Fruit fly (Drosophila melanogaster) whole organism, embryonic: ENCODE data around the gene Kr-h2.

Experiments
- Bteb2 ChIP-seq: fragments of 200-800 bp; sonication (Bioruptor generic); optimal IDR thresholded peaks from 2 replicates; lab custom pipeline; 2016; ENCODE audit warnings: missing biosample characterization, missing genetic modification characterization
- CG10274 ChIP-seq: fragments of 200-800 bp; sonication (Bioruptor generic); optimal IDR thresholded peaks from 3 replicates; lab custom pipeline; 2017; ENCODE audit warnings: missing biosample characterization, mild to moderate bottlenecking, missing genetic modification characterization
- CG10959 ChIP-seq: fragments of 200-800 bp; sonication (Bioruptor generic); IDR thresholded peaks from 2 replicates; pipeline ENCODE4 v1.3.6; 2022; ENCODE audit warnings: missing biosample characterization, missing genetic modification characterization
- CG11456 ChIP-seq: fragments of 200-800 bp; sonication (Bioruptor generic); IDR thresholded peaks from 3 replicates; pipeline ENCODE4 v1.3.6; 2022; ENCODE audit warnings: missing biosample characterization, missing genetic modification characterization
- CG12219 ChIP-seq: fragments of 200-800 bp; sonication (Bioruptor generic); optimal IDR thresholded peaks from 3 replicates; lab custom pipeline; 2018; ENCODE audit warnings: missing biosample characterization, mild to moderate bottlenecking, missing genetic modification characterization
- CG12942 ChIP-seq: fragments of 200-800 bp; sonication (Bioruptor generic); optimal IDR thresholded peaks from 3 replicates; lab custom pipeline; 2016; ENCODE audit warnings: missing biosample characterization, missing genetic modification characterization
- CG13296 ChIP-seq: fragments of 200-800 bp; sonication (Bioruptor generic); optimal IDR thresholded peaks from 3 replicates; lab custom pipeline; 2018; ENCODE audit warnings: missing biosample characterization, mild to moderate bottlenecking, missing genetic modification characterization
- CG1529 ChIP-seq: fragments of 200-800 bp; sonication (Bioruptor generic); optimal IDR thresholded peaks from 3 replicates; lab custom pipeline; 2018; ENCODE audit warnings: missing biosample characterization, missing genetic modification characterization
- CG15601 ChIP-seq: fragments of 200-800 bp; sonication (Bioruptor generic); optimal IDR thresholded peaks from 3 replicates; lab custom pipeline; 2019; ENCODE audit warnings: missing biosample characterization, mild to moderate bottlenecking, missing genetic modification characterization, moderate library complexity
- CG17328 ChIP-seq: fragments of 200-800 bp; sonication (Bioruptor generic); IDR thresholded peaks from 2 replicates; pipeline ENCODE4 v1.3.6; 2022; ENCODE audit warnings: missing biosample characterization, missing genetic modification characterization
- CG17568 ChIP-seq: fragments of 200-800 bp; sonication (Bioruptor generic); optimal IDR thresholded peaks from 2 replicates; lab custom pipeline; 2018; ENCODE audit warnings: missing biosample characterization, mild to moderate bottlenecking, missing genetic modification characterization, moderate library complexity
- CG18619 ChIP-seq: fragments of 200-800 bp; sonication (Bioruptor generic); optimal IDR thresholded peaks from 3 replicates; lab custom pipeline; 2017; ENCODE audit warnings: missing biosample characterization, mild to moderate bottlenecking, missing genetic modification characterization
- CG3065 ChIP-seq: fragments of 200-800 bp; sonication (Bioruptor generic); optimal IDR thresholded peaks from 2 replicates; lab custom pipeline; 2016; ENCODE audit warnings: missing biosample characterization, missing genetic modification characterization
- CG32767 ChIP-seq: fragments of 200-800 bp; sonication (Bioruptor generic); IDR thresholded peaks from 2 replicates; pipeline ENCODE4 v1.3.6; 2022; ENCODE audit warnings: missing biosample characterization, missing genetic modification characterization
- CG3995 ChIP-seq: fragments of 200-800 bp; sonication (Bioruptor generic); optimal IDR thresholded peaks from 3 replicates; lab custom pipeline; 2016; ENCODE audit warnings: missing biosample characterization, missing genetic modification characterization
- CG42726 ChIP-seq: fragments of 200-800 bp; sonication (Bioruptor generic); IDR thresholded peaks from 2 replicates; pipeline ENCODE4 v1.3.6; 2022; ENCODE audit warnings: missing biosample characterization, missing genetic modification characterization; ENCODE audit not compliant: partially characterized antibody
- CG4360 ChIP-seq: fragments of 200-800 bp; sonication (Bioruptor generic); IDR thresholded peaks from 2 replicates; pipeline ENCODE4 v1.3.6; 2022; ENCODE audit warnings: missing biosample characterization, missing genetic modification characterization
- CG4617 ChIP-seq: fragments of 200-800 bp; sonication (Bioruptor generic); optimal IDR thresholded peaks from 3 replicates; lab custom pipeline; 2016; ENCODE audit warnings: missing biosample characterization, missing genetic modification characterization, borderline replicate concordance
- CG6272 ChIP-seq: fragments of 200-800 bp; sonication (Bioruptor generic); IDR thresholded peaks from 2 replicates; pipeline ENCODE4 v1.3.6; 2022; ENCODE audit warnings: missing biosample characterization, missing genetic modification characterization
- CG8290 ChIP-seq, 3 experiments: fragments of 200-800 bp; sonication (Bioruptor generic); optimal IDR thresholded peaks; 2 replicates each; lab custom pipeline; 2016 to 2019; ENCODE audit warnings: missing biosample characterization in 3 of 3, missing genetic modification characterization in 3 of 3, mild to moderate bottlenecking in 2 of 3, moderate library complexity in 1 of 3
- CG8359 ChIP-seq: fragments of 200-800 bp; sonication (Bioruptor generic); optimal IDR thresholded peaks from 2 replicates; lab custom pipeline; 2017; ENCODE audit warnings: missing biosample characterization, mild to moderate bottlenecking, missing genetic modification characterization, borderline replicate concordance
- CG8765 ChIP-seq: fragments of 200-800 bp; sonication (Bioruptor generic); IDR thresholded peaks from 2 replicates; pipeline ENCODE4 v1.3.6; 2022; ENCODE audit warnings: missing biosample characterization, missing genetic modification characterization
- D ChIP-seq, 2 experiments: fragments of 200-800 bp in 1 of 2; fragments of >200 bp in 1 of 2; sonication (Bioruptor generic) in 1 of 2; optimal IDR thresholded peaks; 2 replicates in 1 of 2; 3 replicates in 1 of 2; lab custom pipeline; 2017; ENCODE audit warnings: mild to moderate bottlenecking in 1 of 2, missing biosample characterization in 1 of 2, missing genetic modification characterization in 1 of 2, missing genetic modification reagents in 1 of 2
- D19A ChIP-seq: fragments of 200-800 bp; optimal IDR thresholded peaks from 3 replicates; lab custom pipeline; 2019; ENCODE audit warnings: missing biosample characterization, mild to moderate bottlenecking, missing genetic modification characterization, moderate library complexity
- Dref ChIP-seq: fragments of 200-800 bp; sonication (Bioruptor generic); IDR thresholded peaks from 2 replicates; pipeline ENCODE4 v1.3.6; 2022; ENCODE audit warnings: missing biosample characterization, missing genetic modification characterization
- HmgZ ChIP-seq: fragments of 200-800 bp; sonication (Bioruptor generic); optimal IDR thresholded peaks from 2 replicates; lab custom pipeline; 2018; ENCODE audit warnings: missing biosample characterization, mild to moderate bottlenecking, missing genetic modification characterization
- Hmx ChIP-seq: fragments of 200-800 bp; sonication (Bioruptor generic); optimal IDR thresholded peaks from 2 replicates; lab custom pipeline; 2016; ENCODE audit warnings: missing biosample characterization, missing genetic modification characterization
- Jarid2 ChIP-seq: fragments of 200-800 bp; sonication (Bioruptor generic); optimal IDR thresholded peaks from 3 replicates; lab custom pipeline; 2017; ENCODE audit warnings: mild to moderate bottlenecking, missing biosample characterization, missing genetic modification reagents, missing genetic modification characterization
- Meics ChIP-seq: fragments of 200-800 bp; sonication (Bioruptor generic); optimal IDR thresholded peaks from 2 replicates; lab custom pipeline; 2017; ENCODE audit warnings: missing biosample characterization, mild to moderate bottlenecking, missing genetic modification characterization
- Mrtf ChIP-seq: fragments of 200-800 bp; sonication (Bioruptor generic); IDR thresholded peaks from 3 replicates; pipeline ENCODE4 v1.3.6; 2022; ENCODE audit warnings: missing biosample characterization, missing genetic modification characterization
- Nf-YC ChIP-seq: fragments of 200-800 bp; optimal IDR thresholded peaks from 3 replicates; lab custom pipeline; 2019; ENCODE audit warnings: missing biosample characterization, mild to moderate bottlenecking, missing genetic modification characterization, moderate library complexity
- Taf1 ChIP-seq: fragments of 200-800 bp; sonication (Bioruptor generic); IDR thresholded peaks from 2 replicates; pipeline ENCODE4 v1.3.6; 2022; ENCODE audit warnings: missing biosample characterization, missing genetic modification characterization
- abd-A ChIP-seq: fragments of 200-800 bp; sonication (Bioruptor generic); optimal IDR thresholded peaks from 3 replicates; lab custom pipeline; 2019; ENCODE audit warnings: missing biosample characterization, mild to moderate bottlenecking, missing genetic modification characterization, moderate library complexity
- al ChIP-seq: fragments of 200-800 bp; sonication (Bioruptor generic); IDR thresholded peaks from 2 replicates; pipeline ENCODE4 v1.3.6; 2022; ENCODE audit warnings: missing biosample characterization, missing genetic modification characterization
- ash1 ChIP-seq: fragments of 200-800 bp; sonication (Bioruptor generic); optimal IDR thresholded peaks from 2 replicates; lab custom pipeline; 2018; ENCODE audit warnings: missing biosample characterization, mild to moderate bottlenecking, missing genetic modification characterization
- br ChIP-seq: fragments of >200 bp; optimal IDR thresholded peaks from 2 replicates; lab custom pipeline; 2017
- crc ChIP-seq: fragments of 200-800 bp; sonication (Bioruptor generic); optimal IDR thresholded peaks from 2 replicates; lab custom pipeline; 2016; ENCODE audit warnings: missing biosample characterization, missing genetic modification characterization
- da ChIP-seq: fragments of 200-800 bp; sonication (Bioruptor generic); optimal IDR thresholded peaks from 2 replicates; lab custom pipeline; 2016; ENCODE audit warnings: missing biosample characterization, missing genetic modification characterization
- dan ChIP-seq: fragments of 200-800 bp; sonication (Bioruptor generic); IDR thresholded peaks from 2 replicates; pipeline ENCODE4 v1.3.6; 2022; ENCODE audit warnings: missing biosample characterization, missing genetic modification characterization
- esg ChIP-seq: fragments of 200-800 bp; sonication (Bioruptor generic); conservative IDR thresholded peaks from 2 replicates; pipeline ENCODE4 v1.3.6; 2022; ENCODE audit warnings: missing biosample characterization, missing genetic modification characterization
- fd102C ChIP-seq: fragments of 200-800 bp; sonication (Bioruptor generic); optimal IDR thresholded peaks from 2 replicates; lab custom pipeline; 2018; ENCODE audit warnings: missing biosample characterization, mild to moderate bottlenecking, missing genetic modification characterization, moderate library complexity
- inv ChIP-seq: fragments of 200-800 bp; sonication (Bioruptor generic); IDR thresholded peaks from 2 replicates; pipeline ENCODE4 v1.3.6; 2022; ENCODE audit warnings: missing biosample characterization, missing genetic modification characterization; ENCODE audit not compliant: partially characterized antibody
- klu ChIP-seq: fragments of 200-800 bp; sonication (Bioruptor generic); IDR thresholded peaks from 2 replicates; pipeline ENCODE4 v1.3.6; 2022; ENCODE audit warnings: missing biosample characterization, missing genetic modification characterization
- lov ChIP-seq, 2 experiments: fragments of 200-800 bp in 1 of 2; fragments of >200 bp in 1 of 2; sonication (Bioruptor generic) in 1 of 2; IDR thresholded peaks in 1 of 2; optimal IDR thresholded peaks in 1 of 2; 2 replicates in 1 of 2; 3 replicates in 1 of 2; pipeline versions ENCODE4 v1.3.6 to Lab custom; 2017 to 2022; ENCODE audit warnings: missing biosample characterization in 1 of 2, missing genetic modification characterization in 1 of 2
- luna ChIP-seq: fragments of 200-800 bp; sonication (Bioruptor generic); optimal IDR thresholded peaks from 2 replicates; lab custom pipeline; 2016; ENCODE audit warnings: missing biosample characterization, missing genetic modification characterization
- odd ChIP-seq: fragments of 200-800 bp; sonication (Bioruptor generic); optimal IDR thresholded peaks from 2 replicates; lab custom pipeline; 2017; ENCODE audit warnings: missing biosample characterization, mild to moderate bottlenecking, missing genetic modification characterization
- pan ChIP-seq, 4 experiments: fragments of >200 bp in 3 of 4; fragments of 200-800 bp in 1 of 4; sonication (Bioruptor generic) in 1 of 4; optimal IDR thresholded peaks in 3 of 4; IDR thresholded peaks in 1 of 4; 2 replicates each; pipeline versions ENCODE4 v1.3.6 to Lab custom; 2017 to 2022; ENCODE audit warnings: missing biosample characterization in 2 of 4, missing genetic modification characterization in 2 of 4, mixed read lengths in 1 of 4
- zfh1 ChIP-seq: fragments of 200-800 bp; sonication (Bioruptor generic); IDR thresholded peaks from 3 replicates; pipeline ENCODE4 v1.3.6; 2022; ENCODE audit warnings: missing biosample characterization, missing genetic modification characterization

The Kr-h2 gene

DNA sequence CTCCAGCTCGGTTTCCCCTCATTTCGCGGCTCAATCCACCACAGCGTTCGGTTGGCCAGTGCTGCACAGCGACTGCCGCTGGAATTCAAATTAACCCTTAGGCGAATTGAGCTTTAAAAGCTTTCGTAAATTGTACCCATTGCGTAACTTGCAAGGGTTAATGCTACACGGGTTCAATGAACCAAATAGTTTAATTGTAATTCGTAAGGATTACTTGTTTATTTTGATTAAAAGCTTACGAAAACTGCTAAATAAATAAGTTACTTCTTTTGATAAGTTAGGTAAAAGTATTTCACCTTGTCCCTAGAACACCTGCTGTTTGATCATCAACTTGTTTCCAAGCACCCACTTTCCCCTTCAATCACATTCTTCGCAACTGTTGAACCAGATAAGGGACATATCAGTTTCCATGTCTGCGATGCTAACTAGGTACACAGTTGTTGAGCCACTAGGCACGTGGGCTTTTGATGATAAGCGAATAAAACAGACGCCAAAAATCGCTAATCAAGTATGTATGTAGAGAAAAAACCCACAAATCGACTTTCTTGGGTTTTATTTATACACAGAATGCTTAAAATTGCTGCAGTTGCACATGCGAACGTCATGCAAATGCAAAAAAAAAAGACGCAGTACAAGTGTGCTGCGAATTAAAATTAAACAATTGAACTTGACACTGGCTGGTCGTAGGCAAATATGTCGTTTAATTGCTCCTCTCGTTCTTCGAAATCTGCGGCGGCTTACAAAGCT, 24.6 kb upstream of the Kr-h2 start, which contains the start of gene Pfas (continued):
- TF ChIP-seq abd-A (tag; lab: Kevin White, UChicago) (no peak), br (lab: Kevin White, UChicago) (no peak), klu (GFP tag; lab: Robert Waterston, UW) (no peak), CG4360 (GFP tag; lab: Robert Waterston, UW) (no peak), CG10959 (GFP tag; lab: Robert Waterston, UW) (peak; percentile 54), Taf1 (GFP tag; lab: Robert Waterston, UW) (no peak), crc (GFP tag; lab: Kevin White, UChicago) (peak; percentile 34), CG17328 (GFP tag; lab: Robert Waterston, UW) (0 out of 2 replicates have a peak, but pooled peaks have one; percentile 13), CG11456 (GFP tag; lab: Robert Waterston, UW) (0 out of 3 replicates have a peak, but pooled peaks have one; percentile 34), CG8290 (GFP tag; optimal IDR thresholded peaks at IDR 0.05; lab: Kevin White, UChicago) (no peak), CG8290 (tag; optimal IDR thresholded peaks at IDR 0.05; lab: Kevin White, UChicago) (peak in 1 of 2 experiments; percentile 89), Hmx (GFP tag; lab: Kevin White, UChicago) (no peak), CG15601 (tag; lab: Kevin White, UChicago) (peak; percentile 52), CG10274 (GFP tag; lab: Kevin White, UChicago) (no peak), al (GFP tag; lab: Robert Waterston, UW) (0 out of 2 replicates have a peak, but pooled peaks have one; percentile 31), ash1 (GFP tag; lab: Kevin White, UChicago) (peak; percentile 18), CG3995 (GFP tag; lab: Kevin White, UChicago) (no peak), luna (GFP tag; lab: Kevin White, UChicago) (no peak), CG12942 (GFP tag; lab: Kevin White, UChicago) (peak; percentile 36), pan (optimal IDR thresholded peaks at IDR 0.05; lab: Kevin White, UChicago) (no peak), pan (GFP tag; optimal IDR thresholded peaks at IDR 0.05 in 1 of 2, IDR thresholded peaks at IDR 0.05 in 1 of 2) (peak in 1 of 2 experiments; percentile 49), odd (GFP tag; lab: Kevin White, UChicago) (no peak), Mrtf (no peak), lov (optimal IDR thresholded peaks at IDR 0.05; lab: Kevin White, UChicago) (no peak), lov (GFP tag; IDR thresholded peaks at IDR 0.05; lab: Robert Waterston, UW) (no peak), Dref (GFP tag; lab: Robert Waterston, UW) (no peak), da (no peak), esg (GFP tag; lab: Robert Waterston, UW) (no peak), CG13296 (peak; percentile 26), CG18619 (GFP tag; lab: Kevin White, UChicago) (peak; percentile 38), HmgZ (tag; lab: Kevin White, UChicago) (peak; percentile 87), Jarid2 (GFP tag; lab: Kevin White, UChicago) (no peak), zfh1 (GFP tag; lab: Robert Waterston, UW) (peak; percentile 26; the same call in 1 of the 3 replicates), D19A (tag; lab: Kevin White, UChicago) (no peak), Meics (GFP tag; lab: Kevin White, UChicago) (peak; percentile 75), CG32767 (GFP tag; lab: Robert Waterston, UW) (no peak), CG6272 (GFP tag; lab: Robert Waterston, UW) (no peak), CG17568 (no peak), Bteb2 (GFP tag; lab: Kevin White, UChicago) (peak; percentile 28), CG3065 (GFP tag; lab: Kevin White, UChicago) (no peak), CG4617 (GFP tag; lab: Kevin White, UChicago) (no peak), D (optimal IDR thresholded peaks at IDR 0.05; lab: Kevin White, UChicago) (no peak), D (GFP tag; optimal IDR thresholded peaks at IDR 0.05; lab: Kevin White, UChicago) (no peak), Nf-YC (peak; percentile 76), CG8765 (no peak), dan (GFP tag; lab: Robert Waterston, UW) (no peak), CG12219 (GFP tag; lab: Kevin White, UChicago) (no peak), inv (GFP tag; lab: Robert Waterston, UW) (no peak), fd102C (GFP tag; lab: Kevin White, UChicago) (no peak), CG8359 (GFP tag; lab: Kevin White, UChicago) (no peak), CG42726 (GFP tag; lab: Robert Waterston, UW) (no peak), CG1529 (GFP tag; lab: Kevin White, UChicago) (no peak)
